Worm (Caenorhabditis elegans): ENCODE data around the gene F19C6.2.

- TF ChIP-seq F13H6.1 (tag; optimal IDR thresholded peaks at IDR 0.05) = no peak
- no peak for TF ChIP-seq ceh-19 (GFP tag; optimal IDR thresholded peaks at IDR 0.05)
- TF ChIP-seq mec-3 (tag; optimal IDR thresholded peaks at IDR 0.05; ENCODE audit: borderline replicate concordance) = no peak
- TF ChIP-seq pha-2 (tag; optimal IDR thresholded peaks at IDR 0.05) = no peak
- no peak for TF ChIP-seq madf-2 (tag; optimal IDR thresholded peaks at IDR 0.05)
- no peak for TF ChIP-seq lin-11 (tag; optimal IDR thresholded peaks at IDR 0.05)
- TF ChIP-seq ama-1 (optimal IDR thresholded peaks at IDR 0.05) = no peak
These were observed 15.8 kb upstream of the F19C6.2 start, which contains the start of gene F19C6.5 for ce11 chrX:9984889-9985404.
